Worm (Caenorhabditis elegans) whole organism, L3 larva: ENCODE data around the gene rab-37.
A peak's percentile ranks its signal among the peaks of the same experiment; 100 is the strongest.

Experiments used
- aly-2 ChIP-seq: fragments of 150-350 bp; optimal IDR thresholded peaks from 2 replicates; lab custom pipeline; 2014; ENCODE audit warnings: missing biosample characterization, missing genetic modification characterization
- ama-1 ChIP-seq: fragments of 150-350 bp; optimal IDR thresholded peaks from 2 replicates; lab custom pipeline; 2018
- ceh-16 ChIP-seq: sonication (generic microtip); optimal IDR thresholded peaks from 2 replicates; lab custom pipeline; 2017; ENCODE audit warnings: missing biosample characterization, missing genetic modification characterization
- daf-12 ChIP-seq: fragments of 150-350 bp; optimal IDR thresholded peaks from 2 replicates; lab custom pipeline; 2014; ENCODE audit warnings: missing biosample characterization, missing genetic modification reagents, missing genetic modification characterization
- egl-5 ChIP-seq: fragments of 150-350 bp; optimal IDR thresholded peaks from 2 replicates; lab custom pipeline; 2017; ENCODE audit warnings: missing biosample characterization, missing genetic modification reagents, missing genetic modification characterization, inconsistent platforms
- elt-1 ChIP-seq: fragments of 150-350 bp; optimal IDR thresholded peaks from 2 replicates; lab custom pipeline; 2014; ENCODE audit warnings: missing biosample characterization, missing genetic modification characterization
- elt-2 ChIP-seq: sonication (generic microtip); optimal IDR thresholded peaks from 2 replicates; lab custom pipeline; 2016; ENCODE audit warnings: missing genetic modification reagents, mild to moderate bottlenecking, missing genetic modification characterization, missing compliant biosample characterization
- eor-1 ChIP-seq, 2 experiments: fragments of 150-350 bp; optimal IDR thresholded peaks; 2 replicates each; lab custom pipeline; 2014 to 2018; ENCODE audit warnings: missing biosample characterization in 2 of 2, missing genetic modification characterization in 2 of 2
- fkh-10 ChIP-seq: sonication (generic microtip); optimal IDR thresholded peaks from 2 replicates; lab custom pipeline; 2017; ENCODE audit warnings: missing biosample characterization, missing genetic modification reagents, missing genetic modification characterization
- fkh-2 ChIP-seq: fragments of 150-350 bp; optimal IDR thresholded peaks from 2 replicates; lab custom pipeline; 2014; ENCODE audit warnings: missing biosample characterization, missing genetic modification reagents, missing genetic modification characterization
- fos-1 ChIP-seq: fragments of 150-350 bp; optimal IDR thresholded peaks from 2 replicates; lab custom pipeline; 2014; ENCODE audit warnings: missing biosample characterization, missing genetic modification characterization
- jun-1 ChIP-seq: fragments of 150-350 bp; optimal IDR thresholded peaks from 2 replicates; lab custom pipeline; 2014; ENCODE audit warnings: missing biosample characterization, missing genetic modification reagents, missing genetic modification characterization
- lin-15B ChIP-seq: fragments of 150-350 bp; optimal IDR thresholded peaks from 2 replicates; lab custom pipeline; 2014; ENCODE audit warnings: missing biosample characterization, missing genetic modification characterization
- lin-39 ChIP-seq: fragments of 150-350 bp; optimal IDR thresholded peaks from 2 replicates; lab custom pipeline; 2018; ENCODE audit warnings: missing biosample characterization, missing genetic modification reagents, missing genetic modification characterization
- lsy-12 ChIP-seq: sonication (generic microtip); optimal IDR thresholded peaks from 2 replicates; lab custom pipeline; 2016; ENCODE audit warnings: mild to moderate bottlenecking, missing genetic modification characterization, missing compliant biosample characterization
- mdl-1 ChIP-seq: fragments of 150-350 bp; optimal IDR thresholded peaks from 2 replicates; lab custom pipeline; 2014; ENCODE audit warnings: missing biosample characterization, missing genetic modification characterization
- mml-1 ChIP-seq: fragments of 150-350 bp; sonication (generic microtip); optimal IDR thresholded peaks from 3 replicates; lab custom pipeline; 2014; ENCODE audit warnings: missing biosample characterization, missing genetic modification characterization
- nfya-1 ChIP-seq: sonication (generic microtip); optimal IDR thresholded peaks from 2 replicates; lab custom pipeline; 2017; ENCODE audit warnings: missing genetic modification characterization, mild to moderate bottlenecking, missing compliant biosample characterization, antibody characterized with exemption, moderate library complexity; ENCODE audit not compliant: insufficient read depth
- nhr-11 ChIP-seq: fragments of 150-350 bp; optimal IDR thresholded peaks from 2 replicates; lab custom pipeline; 2014; ENCODE audit warnings: missing biosample characterization, missing genetic modification characterization
- nhr-12 ChIP-seq: fragments of 150-350 bp; optimal IDR thresholded peaks from 2 replicates; lab custom pipeline; 2014; ENCODE audit warnings: missing biosample characterization, missing genetic modification characterization
- nhr-23 ChIP-seq: fragments of 150-350 bp; optimal IDR thresholded peaks from 2 replicates; lab custom pipeline; 2014; ENCODE audit warnings: missing biosample characterization, missing genetic modification reagents, missing genetic modification characterization
- nhr-237 ChIP-seq: fragments of 150-350 bp; optimal IDR thresholded peaks from 2 replicates; lab custom pipeline; 2014; ENCODE audit warnings: missing biosample characterization, missing genetic modification characterization
- nhr-25 ChIP-seq: sonication (generic microtip); optimal IDR thresholded peaks from 2 replicates; lab custom pipeline; 2017; ENCODE audit warnings: missing biosample characterization, missing genetic modification characterization
- nhr-43 ChIP-seq: sonication (generic microtip); optimal IDR thresholded peaks from 2 replicates; lab custom pipeline; 2016; ENCODE audit warnings: mild to moderate bottlenecking, missing genetic modification characterization, missing compliant biosample characterization; ENCODE audit not compliant: poor library complexity, severe bottlenecking
- nhr-77 ChIP-seq: fragments of 150-350 bp; optimal IDR thresholded peaks from 2 replicates; lab custom pipeline; 2014; ENCODE audit warnings: missing biosample characterization, missing genetic modification characterization
- pha-4 ChIP-seq: fragments of 150-350 bp; optimal IDR thresholded peaks from 2 replicates; lab custom pipeline; 2014; ENCODE audit warnings: missing biosample characterization, missing genetic modification reagents, missing genetic modification characterization
- pqm-1 ChIP-seq: fragments of 150-350 bp; optimal IDR thresholded peaks from 2 replicates; lab custom pipeline; 2017; ENCODE audit warnings: missing biosample characterization, missing genetic modification characterization, inconsistent platforms
- skn-1 ChIP-seq: fragments of 150-350 bp; optimal IDR thresholded peaks from 2 replicates; lab custom pipeline; 2014; ENCODE audit warnings: missing biosample characterization, missing genetic modification characterization
- snpc-4 ChIP-seq: fragments of 150-350 bp; optimal IDR thresholded peaks from 2 replicates; lab custom pipeline; 2014; ENCODE audit warnings: missing biosample characterization, missing genetic modification characterization
- unc-39 ChIP-seq: sonication (generic microtip); optimal IDR thresholded peaks from 4 replicates; lab custom pipeline; 2017; ENCODE audit warnings: missing biosample characterization, missing genetic modification characterization
- unc-62 ChIP-seq: fragments of 150-350 bp; sonication (generic microtip); optimal IDR thresholded peaks from 4 replicates; lab custom pipeline; 2014; ENCODE audit warnings: missing biosample characterization, missing genetic modification reagents, missing genetic modification characterization
- zag-1 ChIP-seq: fragments of 150-350 bp; optimal IDR thresholded peaks from 2 replicates; lab custom pipeline; 2014; ENCODE audit warnings: missing biosample characterization, missing genetic modification characterization
- ztf-11 ChIP-seq: fragments of 150-350 bp; optimal IDR thresholded peaks from 2 replicates; lab custom pipeline; 2014; ENCODE audit warnings: missing biosample characterization, missing genetic modification characterization
- ztf-4 ChIP-seq: fragments of 150-350 bp; optimal IDR thresholded peaks from 2 replicates; lab custom pipeline; 2014; ENCODE audit warnings: missing biosample characterization, missing genetic modification characterization

Gene rab-37

ce11 chrX:4248949-4249348, 13.3 kb upstream of the rab-37 start, which contains the start of gene hlh-13:
TSS of gene hlh-13 (plus strand) at chrX:4249249.
- TF ChIP-seq fos-1 (no peak), pqm-1 (tag; lab: Kevin White, UChicago) (no peak), nhr-43 (no peak), nhr-77 (tag; lab: Kevin White, UChicago) (no peak), daf-12 (tag; lab: Kevin White, UChicago) (no peak), nhr-23 (no peak), fkh-10 (GFP tag; lab: Kevin White, UChicago) (no peak), snpc-4 (tag; lab: Kevin White, UChicago) (no peak), elt-2 (no peak), lin-15B (no peak), nfya-1 (tag; lab: Kevin White, UChicago) (no peak), lin-39 (no peak), ztf-11 (no peak), fkh-2 (tag; lab: Kevin White, UChicago) (no peak), eor-1 (tag; optimal IDR thresholded peaks at IDR 0.05; lab: Kevin White, UChicago) (no peak), ceh-16 (no peak), zag-1 (tag; lab: Kevin White, UChicago) (no peak), jun-1 (tag; lab: Kevin White, UChicago) (no peak), egl-5 (tag; lab: Kevin White, UChicago) (no peak)
- TF ChIP-seq, all 47 proteins: peak for 0

- TF ChIP-seq jun-1 (tag; lab: Kevin White, UChicago) (no peak), nhr-237 (tag; lab: Kevin White, UChicago) (no peak), nhr-12 (tag; lab: Kevin White, UChicago) (no peak), snpc-4 (tag; lab: Kevin White, UChicago) (no peak), elt-2 (peak; percentile 57), elt-1 (tag; lab: Kevin White, UChicago) (no peak), mml-1 (tag; lab: Kevin White, UChicago) (no peak), nhr-11 (tag; lab: Kevin White, UChicago) (no peak), unc-39 (tag; lab: Kevin White, UChicago) (no peak), pqm-1 (tag; lab: Kevin White, UChicago) (peak; percentile 48), aly-2 (tag; lab: Kevin White, UChicago) (no peak), eor-1 (tag; optimal IDR thresholded peaks at IDR 0.05; lab: Kevin White, UChicago) (no peak), fkh-2 (tag; lab: Kevin White, UChicago) (no peak), mdl-1 (tag; lab: Kevin White, UChicago) (no peak), skn-1 (tag; lab: Kevin White, UChicago) (no peak), pha-4 (peak; percentile 90), ama-1 (no peak), lsy-12 (no peak), ztf-4 (tag; lab: Kevin White, UChicago) (no peak), unc-62 (GFP tag; lab: Kevin White, UChicago) (no peak)
These were observed 12.8 kb upstream of the rab-37 start for ce11 chrX:4248417-4248816.

- TF ChIP-seq elt-2 (peak; percentile 83), skn-1 (tag; lab: Kevin White, UChicago) (no peak), ama-1 (peak; percentile 81)
These were observed 11.4 kb upstream of the rab-37 start, which contains the start of gene F48D6.4 for ce11 chrX:4246867-4247591. TSS of gene F48D6.4 (minus strand) at chrX:4247212.

- no peak for TF ChIP-seq fkh-2 (tag; lab: Kevin White, UChicago)
- peak; percentile 2 for TF ChIP-seq lsy-12
- TF ChIP-seq mml-1 (tag; lab: Kevin White, UChicago), result no peak
- peak; percentile 38 for TF ChIP-seq nfya-1 (tag; lab: Kevin White, UChicago)
- peak; percentile 43 for TF ChIP-seq nhr-25 (tag; lab: Kevin White, UChicago)
- peak; percentile 68 for TF ChIP-seq nhr-43
- TF ChIP-seq pha-4, result peak; percentile 17
- peak; percentile 95 for TF ChIP-seq ama-1
- TF ChIP-seq pqm-1 (tag; lab: Kevin White, UChicago), result peak; percentile 71
- TF ChIP-seq elt-2, result peak; percentile 53
These were observed 10.6 kb upstream of the rab-37 start for ce11 chrX:4246237-4246697.
